Fruit fly (Drosophila melanogaster) whole organism, embryonic: ENCODE measurements around the gene His3.3A.

Experiments used
- Ada2b ChIP-seq: fragments of 200-800 bp; sonication (Bioruptor generic); IDR thresholded peaks from 2 replicates; pipeline ENCODE4 v1.3.6; 2022; ENCODE audit warnings: missing biosample characterization, missing genetic modification characterization
- BtbVII ChIP-seq: fragments of 200-800 bp; sonication (Bioruptor generic); optimal IDR thresholded peaks from 3 replicates; lab custom pipeline; 2017; ENCODE audit warnings: missing biosample characterization, mild to moderate bottlenecking, missing genetic modification characterization
- CG10431 ChIP-seq: fragments of 200-800 bp; sonication (Bioruptor generic); optimal IDR thresholded peaks from 3 replicates; lab custom pipeline; 2018; ENCODE audit warnings: missing biosample characterization, mild to moderate bottlenecking, missing genetic modification characterization
- CG11560 ChIP-seq: fragments of 200-800 bp; sonication (Bioruptor generic); IDR thresholded peaks from 3 replicates; pipeline ENCODE4 v1.3.6; 2022; ENCODE audit warnings: missing biosample characterization, missing genetic modification characterization
- CG11695 ChIP-seq: fragments of 200-800 bp; sonication (Bioruptor generic); IDR thresholded peaks from 3 replicates; pipeline ENCODE4 v1.3.6; 2022; ENCODE audit warnings: missing biosample characterization, missing genetic modification characterization
- CG12155 ChIP-seq: fragments of 200-800 bp; sonication (Bioruptor generic); optimal IDR thresholded peaks from 3 replicates; lab custom pipeline; 2016; ENCODE audit warnings: missing biosample characterization, missing genetic modification characterization
- CG13894 ChIP-seq: fragments of 200-800 bp; sonication (Bioruptor generic); optimal IDR thresholded peaks from 3 replicates; lab custom pipeline; 2018; ENCODE audit warnings: missing biosample characterization, mild to moderate bottlenecking, missing genetic modification characterization, moderate library complexity
- CG14965 ChIP-seq: fragments of 200-800 bp; sonication (Bioruptor generic); optimal IDR thresholded peaks from 2 replicates; lab custom pipeline; 2016; ENCODE audit warnings: missing biosample characterization, missing genetic modification characterization, borderline replicate concordance
- CG1529 ChIP-seq: fragments of 200-800 bp; sonication (Bioruptor generic); optimal IDR thresholded peaks from 3 replicates; lab custom pipeline; 2018; ENCODE audit warnings: missing biosample characterization, missing genetic modification characterization
- CG17361 ChIP-seq: fragments of 200-800 bp; sonication (Bioruptor generic); IDR thresholded peaks from 3 replicates; pipeline ENCODE4 v1.3.6; 2022; ENCODE audit warnings: missing biosample characterization, missing genetic modification characterization
- CG17385 ChIP-seq: fragments of 200-800 bp; sonication (Bioruptor generic); optimal IDR thresholded peaks from 3 replicates; lab custom pipeline; 2018; ENCODE audit warnings: missing biosample characterization, mild to moderate bottlenecking, missing genetic modification characterization
- CG17829 ChIP-seq: fragments of 200-800 bp; optimal IDR thresholded peaks from 2 replicates; lab custom pipeline; 2019; ENCODE audit warnings: missing biosample characterization, mild to moderate bottlenecking, missing genetic modification characterization, moderate library complexity
- CG2116 ChIP-seq: fragments of 200-800 bp; sonication (Bioruptor generic); optimal IDR thresholded peaks from 3 replicates; lab custom pipeline; 2018; ENCODE audit warnings: missing biosample characterization, mild to moderate bottlenecking, missing genetic modification characterization
- CG2120 ChIP-seq: fragments of 200-800 bp; sonication (Bioruptor generic); optimal IDR thresholded peaks from 3 replicates; lab custom pipeline; 2016; ENCODE audit warnings: missing biosample characterization, missing genetic modification characterization
- CG3065 ChIP-seq: fragments of 200-800 bp; sonication (Bioruptor generic); optimal IDR thresholded peaks from 2 replicates; lab custom pipeline; 2016; ENCODE audit warnings: missing biosample characterization, missing genetic modification characterization
- CG32532 ChIP-seq: fragments of 200-800 bp; sonication (Bioruptor generic); IDR thresholded peaks from 2 replicates; pipeline ENCODE4 v1.3.6; 2022; ENCODE audit warnings: missing biosample characterization, missing genetic modification characterization
- CG33213 ChIP-seq: fragments of 200-800 bp; sonication (Bioruptor generic); optimal IDR thresholded peaks from 3 replicates; lab custom pipeline; 2016; ENCODE audit warnings: missing biosample characterization, missing genetic modification characterization
- CG3726 ChIP-seq: fragments of 200-800 bp; sonication (Bioruptor generic); IDR thresholded peaks from 3 replicates; pipeline ENCODE4, ENCODE4 v1.3.6; 2022; ENCODE audit warnings: missing biosample characterization, missing genetic modification characterization
- CG43689 ChIP-seq: fragments of 200-800 bp; sonication (Bioruptor generic); IDR thresholded peaks from 2 replicates; pipeline ENCODE4 v1.3.6; 2022; ENCODE audit warnings: missing biosample characterization, missing genetic modification characterization
- CG6683 ChIP-seq: fragments of 200-800 bp; sonication (Bioruptor generic); optimal IDR thresholded peaks from 2 replicates; lab custom pipeline; 2017; ENCODE audit warnings: missing biosample characterization, mild to moderate bottlenecking, missing genetic modification characterization, missing genetic modification reagents
- CG7786 ChIP-seq: fragments of 200-800 bp; sonication (Bioruptor generic); optimal IDR thresholded peaks from 2 replicates; lab custom pipeline; 2016; ENCODE audit warnings: missing biosample characterization, missing genetic modification characterization
- CG7987 ChIP-seq: fragments of 200-800 bp; sonication (Bioruptor generic); optimal IDR thresholded peaks from 2 replicates; lab custom pipeline; 2018; ENCODE audit warnings: missing biosample characterization, mild to moderate bottlenecking, missing genetic modification characterization, moderate library complexity
- CG9876 ChIP-seq: fragments of 200-800 bp; sonication (Bioruptor generic); optimal IDR thresholded peaks from 2 replicates; lab custom pipeline; 2016; ENCODE audit warnings: missing biosample characterization, missing genetic modification characterization
- Dbx ChIP-seq: fragments of 200-800 bp; sonication (Bioruptor generic); IDR thresholded peaks from 3 replicates; pipeline ENCODE4 v1.3.6; 2022; ENCODE audit warnings: missing biosample characterization, missing genetic modification characterization
- Dip2 ChIP-seq: fragments of 200-800 bp; sonication (Bioruptor generic); IDR thresholded peaks from 2 replicates; pipeline ENCODE4 v1.3.6; 2022; ENCODE audit warnings: missing biosample characterization, missing genetic modification characterization
- Dref ChIP-seq: fragments of 200-800 bp; sonication (Bioruptor generic); IDR thresholded peaks from 2 replicates; pipeline ENCODE4 v1.3.6; 2022; ENCODE audit warnings: missing biosample characterization, missing genetic modification characterization
- HLH54F ChIP-seq: fragments of 200-800 bp; sonication (Bioruptor generic); optimal IDR thresholded peaks from 3 replicates; lab custom pipeline; 2016; ENCODE audit warnings: missing biosample characterization, missing genetic modification characterization
- Hr78 ChIP-seq, 2 experiments: fragments of 200-800 bp in 1 of 2; fragments of >200 bp in 1 of 2; sonication (Bioruptor generic) in 1 of 2; optimal IDR thresholded peaks; 2 replicates each; lab custom pipeline; 2017 to 2019; ENCODE audit warnings: missing biosample characterization in 2 of 2, missing genetic modification characterization in 2 of 2, mild to moderate bottlenecking in 1 of 2, moderate library complexity in 1 of 2
- Mrtf ChIP-seq: fragments of 200-800 bp; sonication (Bioruptor generic); IDR thresholded peaks from 3 replicates; pipeline ENCODE4 v1.3.6; 2022; ENCODE audit warnings: missing biosample characterization, missing genetic modification characterization
- NC2α ChIP-seq: fragments of 200-800 bp; sonication (Bioruptor generic); optimal IDR thresholded peaks from 2 replicates; lab custom pipeline; 2016; ENCODE audit warnings: missing biosample characterization, missing genetic modification characterization
- aop ChIP-seq: fragments of 200-800 bp; sonication (Bioruptor generic); IDR thresholded peaks from 2 replicates; pipeline ENCODE4 v1.3.6; 2022; ENCODE audit warnings: missing biosample characterization, missing genetic modification characterization
- danr ChIP-seq: fragments of 200-800 bp; sonication (Bioruptor generic); IDR thresholded peaks from 2 replicates; pipeline ENCODE4 v1.3.6; 2022; ENCODE audit warnings: missing biosample characterization, missing genetic modification characterization
- ems ChIP-seq: fragments of 200-800 bp; sonication (Bioruptor generic); optimal IDR thresholded peaks from 3 replicates; lab custom pipeline; 2016; ENCODE audit warnings: missing biosample characterization, missing genetic modification characterization
- fd102C ChIP-seq: fragments of 200-800 bp; sonication (Bioruptor generic); optimal IDR thresholded peaks from 2 replicates; lab custom pipeline; 2018; ENCODE audit warnings: missing biosample characterization, mild to moderate bottlenecking, missing genetic modification characterization, moderate library complexity
- fu2 ChIP-seq: fragments of 200-800 bp; sonication (Bioruptor generic); optimal IDR thresholded peaks from 2 replicates; lab custom pipeline; 2016; ENCODE audit warnings: missing biosample characterization, missing genetic modification characterization
- grn ChIP-seq: fragments of 200-800 bp; sonication (Bioruptor generic); optimal IDR thresholded peaks from 3 replicates; lab custom pipeline; 2017; ENCODE audit warnings: missing biosample characterization, missing genetic modification characterization
- hbn ChIP-seq: fragments of 200-800 bp; sonication (Bioruptor generic); IDR thresholded peaks from 2 replicates; pipeline ENCODE4 v1.3.6; 2022; ENCODE audit warnings: missing biosample characterization, missing genetic modification characterization; ENCODE audit not compliant: partially characterized antibody
- hth ChIP-seq: fragments of >200 bp; optimal IDR thresholded peaks from 2 replicates; lab custom pipeline; 2017; ENCODE audit warnings: inconsistent platforms
- jigr1 ChIP-seq: fragments of 200-800 bp; sonication (Bioruptor generic); IDR thresholded peaks from 3 replicates; pipeline ENCODE4 v1.3.6; 2022; ENCODE audit warnings: missing biosample characterization, missing genetic modification characterization
- lov ChIP-seq, 2 experiments: fragments of 200-800 bp in 1 of 2; fragments of >200 bp in 1 of 2; sonication (Bioruptor generic) in 1 of 2; IDR thresholded peaks in 1 of 2; optimal IDR thresholded peaks in 1 of 2; 2 replicates in 1 of 2; 3 replicates in 1 of 2; pipeline versions ENCODE4 v1.3.6 to Lab custom; 2017 to 2022; ENCODE audit warnings: missing biosample characterization in 1 of 2, missing genetic modification characterization in 1 of 2
- maf-S ChIP-seq: fragments of 200-800 bp; sonication (Bioruptor generic); optimal IDR thresholded peaks from 2 replicates; lab custom pipeline; 2016; ENCODE audit warnings: missing biosample characterization, missing genetic modification characterization
- nerfin-1 ChIP-seq: fragments of 200-800 bp; sonication (Bioruptor generic); optimal IDR thresholded peaks from 3 replicates; lab custom pipeline; 2019; ENCODE audit warnings: missing biosample characterization, mild to moderate bottlenecking, missing genetic modification characterization, moderate library complexity
- oc ChIP-seq: fragments of 200-800 bp; sonication (Bioruptor generic); optimal IDR thresholded peaks from 2 replicates; lab custom pipeline; 2018; ENCODE audit warnings: missing biosample characterization, mild to moderate bottlenecking, missing genetic modification characterization, moderate library complexity
- pum ChIP-seq: fragments of 200-800 bp; sonication (Bioruptor generic); optimal IDR thresholded peaks from 2 replicates; lab custom pipeline; 2016; ENCODE audit warnings: missing biosample characterization, missing genetic modification characterization
- rib ChIP-seq: fragments of 200-800 bp; sonication (Bioruptor generic); IDR thresholded peaks from 2 replicates; pipeline ENCODE4 v1.3.6; 2022; ENCODE audit warnings: missing biosample characterization, missing genetic modification characterization
- slou ChIP-seq: fragments of 200-800 bp; sonication (Bioruptor generic); optimal IDR thresholded peaks from 3 replicates; lab custom pipeline; 2016; ENCODE audit warnings: missing biosample characterization, missing genetic modification characterization
- slp2 ChIP-seq: fragments of 200-800 bp; sonication (Bioruptor generic); optimal IDR thresholded peaks from 2 replicates; lab custom pipeline; 2016; ENCODE audit warnings: missing biosample characterization, missing genetic modification characterization
- tll ChIP-seq, 2 experiments: fragments of 200-800 bp in 1 of 2; fragments of >200 bp in 1 of 2; sonication (Bioruptor generic) in 1 of 2; optimal IDR thresholded peaks; 2 replicates each; lab custom pipeline; 2017 to 2019; ENCODE audit warnings: missing biosample characterization in 2 of 2, missing genetic modification characterization in 2 of 2, mild to moderate bottlenecking in 1 of 2, moderate library complexity in 1 of 2
- unc-4 ChIP-seq: fragments of 200-800 bp; sonication (Bioruptor generic); IDR thresholded peaks from 2 replicates; pipeline ENCODE4 v1.3.6; 2022; ENCODE audit warnings: missing biosample characterization, missing genetic modification characterization; ENCODE audit not compliant: partially characterized antibody
- wor ChIP-seq: fragments of 200-800 bp; sonication (Bioruptor generic); IDR thresholded peaks from 2 replicates; pipeline ENCODE4 v1.3.6; 2022; ENCODE audit warnings: missing biosample characterization, missing genetic modification characterization
- yki ChIP-seq: fragments of >200 bp; optimal IDR thresholded peaks from 3 replicates; lab custom pipeline; 2018

The His3.3A gene

DNA sequence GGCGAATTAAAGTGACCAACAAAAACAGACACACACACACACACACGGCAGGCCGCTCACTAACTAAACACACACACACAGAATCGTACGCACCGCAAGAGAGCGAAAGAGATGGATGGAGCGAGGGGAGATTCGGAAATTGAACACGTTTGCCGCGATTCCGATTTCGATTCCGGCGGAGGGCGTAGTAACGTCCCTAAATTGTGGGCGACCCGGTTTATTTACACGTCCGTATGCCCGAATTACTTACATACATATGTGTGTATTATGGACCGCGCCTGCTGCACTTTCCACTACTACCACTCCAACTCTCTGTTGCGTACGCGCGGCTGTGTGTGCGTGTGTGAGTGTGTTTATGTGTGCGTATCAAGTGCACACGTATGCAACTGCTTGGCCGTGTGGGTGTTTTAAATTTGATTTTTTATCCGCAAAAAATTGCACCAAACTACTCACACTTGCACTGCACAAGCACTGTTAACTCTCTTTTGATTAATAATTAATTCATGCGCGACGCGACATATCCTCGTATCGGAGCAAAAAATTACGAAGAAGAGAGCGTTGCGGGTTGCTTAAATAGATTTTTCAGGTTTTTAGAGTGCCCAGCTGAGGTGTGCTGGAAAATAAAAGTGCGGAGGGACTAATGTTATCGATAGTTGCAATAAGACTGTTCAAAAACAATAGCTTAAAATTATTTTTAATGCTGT is 38.3 kb downstream of the His3.3A start, which contains the start of gene Pgant5 (continued):
- TF ChIP-seq Dbx: peak; percentile 31; the same call in 1 of the 3 replicates
- TF ChIP-seq slp2 (GFP tag; lab: Kevin White, UChicago): no peak
- TF ChIP-seq CG2120 (GFP tag; lab: Kevin White, UChicago): peak; percentile 14
- TF ChIP-seq CG11695 (GFP tag; lab: Robert Waterston, UW): no peak
- no peak for TF ChIP-seq CG3726 (GFP tag; lab: Robert Waterston, UW)
- no peak for TF ChIP-seq hth (lab: Kevin White, UChicago)
- TF ChIP-seq pum (GFP tag; lab: Kevin White, UChicago): no peak
- TF ChIP-seq CG43689: no peak
- TF ChIP-seq CG6683 (GFP tag; lab: Kevin White, UChicago): no peak
- no peak for TF ChIP-seq lov (optimal IDR thresholded peaks at IDR 0.05; lab: Kevin White, UChicago)
- TF ChIP-seq lov (GFP tag; IDR thresholded peaks at IDR 0.05; lab: Robert Waterston, UW): no peak
- no peak for TF ChIP-seq rib (GFP tag; lab: Robert Waterston, UW)
- TF ChIP-seq tll (GFP tag; optimal IDR thresholded peaks at IDR 0.05; lab: Kevin White, UChicago): no peak
- no peak for TF ChIP-seq CG1529
- TF ChIP-seq Dip2 (GFP tag; lab: Robert Waterston, UW): no peak
- no peak for TF ChIP-seq CG33213 (GFP tag; lab: Kevin White, UChicago)
- TF ChIP-seq yki (lab: Kevin White, UChicago): no peak
- no peak for TF ChIP-seq NC2α
- TF ChIP-seq slou (GFP tag; lab: Kevin White, UChicago): no peak
- no peak for TF ChIP-seq nerfin-1 (tag; lab: Kevin White, UChicago)
- TF ChIP-seq CG9876 (GFP tag; lab: Kevin White, UChicago): no peak
- no peak for TF ChIP-seq CG7987
- no peak for TF ChIP-seq CG14965 (GFP tag; lab: Kevin White, UChicago)
- no peak for TF ChIP-seq CG10431
- TF ChIP-seq CG2116: no peak
- TF ChIP-seq unc-4 (GFP tag; lab: Robert Waterston, UW): no peak; the same call in 1 of the 2 replicates
- no peak for TF ChIP-seq Mrtf (GFP tag; lab: Robert Waterston, UW)
- no peak for TF ChIP-seq CG11560 (tag; lab: Robert Waterston, UW)
- no peak for TF ChIP-seq Ada2b (GFP tag; lab: Robert Waterston, UW)
- TF ChIP-seq hbn (GFP tag; lab: Robert Waterston, UW): no peak; the same call in 1 of the 2 replicates
- TF ChIP-seq CG12155: no peak
- no peak for TF ChIP-seq CG3065 (GFP tag; lab: Kevin White, UChicago)
- no peak for TF ChIP-seq CG7786 (GFP tag; lab: Kevin White, UChicago)
- peak; percentile 54 for TF ChIP-seq Dref (GFP tag; lab: Robert Waterston, UW)
- peak; percentile 63 for TF ChIP-seq CG17385 (GFP tag; lab: Kevin White, UChicago)
- TF ChIP-seq CG17829 (tag; lab: Kevin White, UChicago): no peak
- TF ChIP-seq danr (GFP tag; lab: Robert Waterston, UW): no peak
- no peak for TF ChIP-seq oc (tag; lab: Kevin White, UChicago)
- TF ChIP-seq HLH54F (GFP tag; lab: Kevin White, UChicago): peak; percentile 4
- TF ChIP-seq wor: no peak
- no peak for TF ChIP-seq CG32532 (GFP tag; lab: Robert Waterston, UW)
- no peak for TF ChIP-seq ems (GFP tag; lab: Kevin White, UChicago)
- TF ChIP-seq aop (GFP tag; lab: Robert Waterston, UW): no peak
- TF ChIP-seq CG13894 (tag; lab: Kevin White, UChicago): peak; percentile 30
- no peak for TF ChIP-seq fu2 (GFP tag; lab: Kevin White, UChicago)
- TF ChIP-seq fd102C (GFP tag; lab: Kevin White, UChicago): no peak
- no peak for TF ChIP-seq maf-S (GFP tag; lab: Kevin White, UChicago)
- TF ChIP-seq jigr1 (GFP tag; lab: Robert Waterston, UW): no peak
- TF ChIP-seq grn (GFP tag; lab: Kevin White, UChicago): no peak
- no peak for TF ChIP-seq BtbVII (GFP tag; lab: Kevin White, UChicago)
- TF ChIP-seq Hr78 (GFP tag; optimal IDR thresholded peaks at IDR 0.05; lab: Kevin White, UChicago): peak in 1 of 2 experiments; percentile 24
- peak; percentile 43; the same call in 1 of the 3 replicates for TF ChIP-seq CG17361 (GFP tag; lab: Robert Waterston, UW)
